Fruit fly (Drosophila melanogaster): Measurements from ENCODE around the gene WRNexo.

WRNexo gene

dm6 chr3R:18396801-18397604 lies 31.0 kb upstream of the WRNexo start, which contains the start of gene Vti1b (continued):
- TF ChIP-seq salr (GFP tag; optimal IDR thresholded peaks at IDR 0.05) (peak; percentile 95 to 97), CG6792 (GFP tag; optimal IDR thresholded peaks at IDR 0.05) (peak; percentile 98), Hr39 (GFP tag; optimal IDR thresholded peaks at IDR 0.05) (peak; percentile 98), dac (GFP tag; optimal IDR thresholded peaks at IDR 0.05) (peak; percentile 95), acj6 (GFP tag; optimal IDR thresholded peaks at IDR 0.05) (peak; percentile 99), CG3919 (GFP tag; optimal IDR thresholded peaks at IDR 0.05) (peak; percentile 99), CG10631 (GFP tag; optimal IDR thresholded peaks at IDR 0.05) (peak; percentile 97), Ets96B (tag; optimal IDR thresholded peaks at IDR 0.05) (peak; percentile 98), vri (GFP tag; optimal IDR thresholded peaks at IDR 0.05) (peak; percentile 96), Eip75B (GFP tag; optimal IDR thresholded peaks at IDR 0.05) (peak; percentile 99)

- TF ChIP-seq dsx (GFP tag; optimal IDR thresholded peaks at IDR 0.05; ENCODE audit: poor library complexity, severe bottlenecking) (peak; percentile 50), vri (GFP tag; optimal IDR thresholded peaks at IDR 0.05) (no peak), achi (GFP tag; optimal IDR thresholded peaks at IDR 0.05) (no peak), CG8632 (GFP tag; optimal IDR thresholded peaks at IDR 0.05) (no peak)
These were observed 29.7 kb upstream of the WRNexo start for dm6 chr3R:18395694-18396093.

- TF ChIP-seq CG11294 (GFP tag; IDR thresholded peaks at IDR 0.05), result no peak
- peak; percentile 92 for TF ChIP-seq vri (GFP tag; optimal IDR thresholded peaks at IDR 0.05)
These were observed 28.9 kb upstream of the WRNexo start for dm6 chr3R:18394876-18395275.

dm6 chr3R:18393436-18393835 lies 27.5 kb upstream of the WRNexo start:
- TF ChIP-seq Sox14 (GFP tag; optimal IDR thresholded peaks at IDR 0.05) (no peak), CG8119 (GFP tag; IDR thresholded peaks at IDR 0.05) (peak; percentile 87), Sox15 (GFP tag; optimal IDR thresholded peaks at IDR 0.05) (peak; percentile 39), esn (GFP tag; optimal IDR thresholded peaks at IDR 0.05) (no peak), lz (GFP tag; optimal IDR thresholded peaks at IDR 0.05) (peak; percentile 47), Sox102F (GFP tag; optimal IDR thresholded peaks at IDR 0.05) (peak; percentile 72), CG6276 (GFP tag; optimal IDR thresholded peaks at IDR 0.05) (no peak), Lpt (GFP tag; optimal IDR thresholded peaks at IDR 0.05) (peak; percentile 46), CG7368 (GFP tag; optimal IDR thresholded peaks at IDR 0.05) (peak; percentile 42), CG4318 (GFP tag; optimal IDR thresholded peaks at IDR 0.05) (peak; percentile 34), Eip75B (GFP tag; optimal IDR thresholded peaks at IDR 0.05) (no peak), dsx (GFP tag; optimal IDR thresholded peaks at IDR 0.05; ENCODE audit: poor library complexity, severe bottlenecking) (peak; percentile 82), CG6792 (GFP tag; optimal IDR thresholded peaks at IDR 0.05) (peak; percentile 72), Hr4 (GFP tag; optimal IDR thresholded peaks at IDR 0.05) (no peak), CG3032 (tag; optimal IDR thresholded peaks at IDR 0.05) (peak; percentile 50), CG11762 (GFP tag; optimal IDR thresholded peaks at IDR 0.05; ENCODE audit: insufficient read depth) (no peak), Gug (GFP tag; IDR thresholded peaks at IDR 0.05) (peak; percentile 53), Eip78C (GFP tag) (peak; percentile 92), ss (GFP tag; optimal IDR thresholded peaks at IDR 0.05) (no peak), net (GFP tag; optimal IDR thresholded peaks at IDR 0.05) (peak; percentile 73), CG8632 (GFP tag; optimal IDR thresholded peaks at IDR 0.05) (peak; percentile 75), CG11902 (GFP tag; optimal IDR thresholded peaks at IDR 0.05) (peak; percentile 14), fd59A (GFP tag; optimal IDR thresholded peaks at IDR 0.05) (peak; percentile 42), CG34406 (GFP tag; optimal IDR thresholded peaks at IDR 0.05) (peak; percentile 81), Smox (GFP tag; optimal IDR thresholded peaks at IDR 0.05) (peak; percentile 69), cyc (GFP tag; optimal IDR thresholded peaks at IDR 0.05) (no peak), CG31627 (GFP tag; optimal IDR thresholded peaks at IDR 0.05) (peak; percentile 64), CG6808 (GFP tag; optimal IDR thresholded peaks at IDR 0.05) (no peak), salr (GFP tag; optimal IDR thresholded peaks at IDR 0.05) (peak in 1 of 2 experiments; percentile 78), svp (GFP tag) (no peak), CG11294 (GFP tag; IDR thresholded peaks at IDR 0.05) (0 out of 2 replicates have a peak, but pooled peaks have one; percentile 24), CG6163 (GFP tag; IDR thresholded peaks at IDR 0.05) (peak; percentile 73; the same call in 1 of the 3 replicates), CG10669 (GFP tag; optimal IDR thresholded peaks at IDR 0.05) (no peak), fkh (GFP tag; optimal IDR thresholded peaks at IDR 0.05) (no peak), CG3919 (GFP tag; optimal IDR thresholded peaks at IDR 0.05) (no peak), spab (GFP tag; optimal IDR thresholded peaks at IDR 0.05) (peak; percentile 41)

Measured in whole organism, prepupa.